Fruit fly (Drosophila melanogaster) whole organism, embryonic: ENCODE data around the gene psh.

Experiments
- CG11093 ChIP-seq: fragments of 200-800 bp; sonication (Bioruptor generic); IDR thresholded peaks from 3 replicates; pipeline ENCODE4 v1.3.6; 2022; ENCODE audit warnings: missing biosample characterization, missing genetic modification characterization
- CG13424 ChIP-seq: fragments of 200-800 bp; sonication (Bioruptor generic); optimal IDR thresholded peaks from 2 replicates; lab custom pipeline; 2019; ENCODE audit warnings: missing biosample characterization, mild to moderate bottlenecking, missing genetic modification characterization, moderate library complexity
- CG14441 ChIP-seq: fragments of 200-800 bp; sonication (Bioruptor generic); IDR thresholded peaks from 2 replicates; pipeline ENCODE4 v1.3.6; 2022; ENCODE audit warnings: missing biosample characterization, missing genetic modification characterization
- CG14667 ChIP-seq: fragments of 200-800 bp; sonication (Bioruptor generic); IDR thresholded peaks from 2 replicates; pipeline ENCODE4 v1.3.6; 2022; ENCODE audit warnings: missing biosample characterization, missing genetic modification characterization
- CG15696 ChIP-seq: fragments of 200-800 bp; sonication (Bioruptor generic); optimal IDR thresholded peaks from 2 replicates; lab custom pipeline; 2019; ENCODE audit warnings: missing biosample characterization, mild to moderate bottlenecking, missing genetic modification characterization, moderate library complexity
- CG17385 ChIP-seq: fragments of 200-800 bp; sonication (Bioruptor generic); optimal IDR thresholded peaks from 3 replicates; lab custom pipeline; 2018; ENCODE audit warnings: missing biosample characterization, mild to moderate bottlenecking, missing genetic modification characterization
- CG18764 ChIP-seq: fragments of 200-800 bp; sonication (Bioruptor generic); optimal IDR thresholded peaks from 3 replicates; lab custom pipeline; 2016; ENCODE audit warnings: missing biosample characterization, missing genetic modification characterization
- CG2120 ChIP-seq: fragments of 200-800 bp; sonication (Bioruptor generic); optimal IDR thresholded peaks from 3 replicates; lab custom pipeline; 2016; ENCODE audit warnings: missing biosample characterization, missing genetic modification characterization
- CG30403 ChIP-seq: fragments of 200-800 bp; sonication (Bioruptor generic); optimal IDR thresholded peaks from 3 replicates; lab custom pipeline; 2016; ENCODE audit warnings: missing biosample characterization, missing genetic modification characterization
- CG3065 ChIP-seq: fragments of 200-800 bp; sonication (Bioruptor generic); optimal IDR thresholded peaks from 2 replicates; lab custom pipeline; 2016; ENCODE audit warnings: missing biosample characterization, missing genetic modification characterization
- CG32532 ChIP-seq: fragments of 200-800 bp; sonication (Bioruptor generic); IDR thresholded peaks from 2 replicates; pipeline ENCODE4 v1.3.6; 2022; ENCODE audit warnings: missing biosample characterization, missing genetic modification characterization
- CG34422 ChIP-seq: fragments of 200-800 bp; sonication (Bioruptor generic); IDR thresholded peaks from 3 replicates; pipeline ENCODE4 v1.3.6; 2022; ENCODE audit warnings: missing biosample characterization, missing genetic modification characterization
- CG3995 ChIP-seq: fragments of 200-800 bp; sonication (Bioruptor generic); optimal IDR thresholded peaks from 3 replicates; lab custom pipeline; 2016; ENCODE audit warnings: missing biosample characterization, missing genetic modification characterization
- CG5180 ChIP-seq: fragments of 200-800 bp; sonication (Bioruptor generic); optimal IDR thresholded peaks from 3 replicates; lab custom pipeline; 2017; ENCODE audit warnings: missing biosample characterization, missing genetic modification characterization, mild to moderate bottlenecking, moderate library complexity, missing genetic modification reagents
- CG6175 ChIP-seq: fragments of 200-800 bp; sonication (Bioruptor generic); IDR thresholded peaks from 3 replicates; pipeline ENCODE4 v1.3.6; 2022; ENCODE audit warnings: missing biosample characterization, missing genetic modification characterization
- CG6791 ChIP-seq: fragments of 200-800 bp; sonication (Bioruptor generic); IDR thresholded peaks from 3 replicates; pipeline ENCODE4 v1.3.6; 2022; ENCODE audit warnings: missing biosample characterization, missing genetic modification characterization; ENCODE audit not compliant: partially characterized antibody
- CG8290 ChIP-seq, 3 experiments: fragments of 200-800 bp; sonication (Bioruptor generic); optimal IDR thresholded peaks; 2 replicates each; lab custom pipeline; 2016 to 2019; ENCODE audit warnings: missing biosample characterization in 3 of 3, missing genetic modification characterization in 3 of 3, mild to moderate bottlenecking in 2 of 3, moderate library complexity in 1 of 3
- CG8478 ChIP-seq: fragments of >200 bp; optimal IDR thresholded peaks from 2 replicates; lab custom pipeline; 2018
- CG9437 ChIP-seq: fragments of 200-800 bp; sonication (Bioruptor generic); optimal IDR thresholded peaks from 2 replicates; lab custom pipeline; 2018; ENCODE audit warnings: missing biosample characterization, mild to moderate bottlenecking, missing genetic modification characterization
- D ChIP-seq, 2 experiments: fragments of 200-800 bp in 1 of 2; fragments of >200 bp in 1 of 2; sonication (Bioruptor generic) in 1 of 2; optimal IDR thresholded peaks; 2 replicates in 1 of 2; 3 replicates in 1 of 2; lab custom pipeline; 2017; ENCODE audit warnings: mild to moderate bottlenecking in 1 of 2, missing biosample characterization in 1 of 2, missing genetic modification characterization in 1 of 2, missing genetic modification reagents in 1 of 2
- Eip74EF ChIP-seq, 2 experiments: fragments of 200-800 bp in 1 of 2; fragments of >200 bp in 1 of 2; sonication (Bioruptor generic) in 1 of 2; optimal IDR thresholded peaks; 2 replicates each; lab custom pipeline; 2017 to 2019; ENCODE audit warnings: missing biosample characterization in 2 of 2, missing genetic modification characterization in 2 of 2, mild to moderate bottlenecking in 1 of 2, moderate library complexity in 1 of 2
- Hey ChIP-seq: fragments of 200-800 bp; sonication (Bioruptor generic); optimal IDR thresholded peaks from 3 replicates; lab custom pipeline; 2018; ENCODE audit warnings: missing biosample characterization, mild to moderate bottlenecking, missing genetic modification characterization
- MBD-R2 ChIP-seq: fragments of 200-800 bp; sonication (Bioruptor generic); IDR thresholded peaks from 2 replicates; pipeline ENCODE4 v1.3.6; 2022; ENCODE audit warnings: missing biosample characterization, missing genetic modification characterization
- Mes4 ChIP-seq: fragments of 200-800 bp; sonication (Bioruptor generic); optimal IDR thresholded peaks from 2 replicates; lab custom pipeline; 2016; ENCODE audit warnings: missing biosample characterization, missing genetic modification characterization
- Nf-YC ChIP-seq: fragments of 200-800 bp; optimal IDR thresholded peaks from 3 replicates; lab custom pipeline; 2019; ENCODE audit warnings: missing biosample characterization, mild to moderate bottlenecking, missing genetic modification characterization, moderate library complexity
- PHDP ChIP-seq: fragments of 200-800 bp; sonication (Bioruptor generic); optimal IDR thresholded peaks from 3 replicates; lab custom pipeline; 2018; ENCODE audit warnings: missing biosample characterization, mild to moderate bottlenecking, missing genetic modification characterization, moderate library complexity
- Poxn ChIP-seq: fragments of 200-800 bp; sonication (Bioruptor generic); IDR thresholded peaks from 2 replicates; pipeline ENCODE4 v1.3.6; 2022; ENCODE audit warnings: missing biosample characterization, missing genetic modification characterization
- Six4 ChIP-seq: fragments of 200-800 bp; sonication (Bioruptor generic); optimal IDR thresholded peaks from 2 replicates; lab custom pipeline; 2016; ENCODE audit warnings: missing biosample characterization, missing genetic modification characterization
- Trl ChIP-seq, 3 experiments: fragments of >200 bp in 2 of 3; fragments of 200-800 bp in 1 of 3; sonication (Bioruptor generic) in 1 of 3; optimal IDR thresholded peaks; 2 replicates in 1 of 3; 3 replicates in 2 of 3; lab custom pipeline; 2016 to 2017; ENCODE audit warnings: missing biosample characterization in 1 of 3, missing genetic modification characterization in 1 of 3
- aop ChIP-seq: fragments of 200-800 bp; sonication (Bioruptor generic); IDR thresholded peaks from 2 replicates; pipeline ENCODE4 v1.3.6; 2022; ENCODE audit warnings: missing biosample characterization, missing genetic modification characterization
- ash1 ChIP-seq: fragments of 200-800 bp; sonication (Bioruptor generic); optimal IDR thresholded peaks from 2 replicates; lab custom pipeline; 2018; ENCODE audit warnings: missing biosample characterization, mild to moderate bottlenecking, missing genetic modification characterization
- cas ChIP-seq: fragments of 200-800 bp; sonication (Bioruptor generic); IDR thresholded peaks from 2 replicates; pipeline ENCODE4 v1.3.6; 2022; ENCODE audit warnings: missing biosample characterization, missing genetic modification characterization
- cg ChIP-seq: fragments of 200-800 bp; sonication (Bioruptor generic); optimal IDR thresholded peaks from 3 replicates; lab custom pipeline; 2019; ENCODE audit warnings: missing biosample characterization, mild to moderate bottlenecking, missing genetic modification characterization, moderate library complexity
- dm ChIP-seq: fragments of 200-800 bp; sonication (Bioruptor generic); optimal IDR thresholded peaks from 3 replicates; lab custom pipeline; 2016; ENCODE audit warnings: missing biosample characterization, missing genetic modification characterization
- exex ChIP-seq: fragments of 200-800 bp; sonication (Bioruptor generic); optimal IDR thresholded peaks from 4 replicates; lab custom pipeline; 2018; ENCODE audit warnings: missing biosample characterization, mild to moderate bottlenecking, missing genetic modification characterization, moderate library complexity
- grau ChIP-seq: fragments of 200-800 bp; optimal IDR thresholded peaks from 3 replicates; lab custom pipeline; 2019; ENCODE audit warnings: missing biosample characterization, mild to moderate bottlenecking, missing genetic modification characterization, moderate library complexity
- gsb-n ChIP-seq: fragments of 200-800 bp; sonication (Bioruptor generic); optimal IDR thresholded peaks from 3 replicates; lab custom pipeline; 2018; ENCODE audit warnings: missing biosample characterization, mild to moderate bottlenecking, missing genetic modification characterization
- ind ChIP-seq: fragments of 200-800 bp; sonication (Bioruptor generic); optimal IDR thresholded peaks from 3 replicates; lab custom pipeline; 2016; ENCODE audit warnings: missing biosample characterization, missing genetic modification characterization
- pum ChIP-seq: fragments of 200-800 bp; sonication (Bioruptor generic); optimal IDR thresholded peaks from 2 replicates; lab custom pipeline; 2016; ENCODE audit warnings: missing biosample characterization, missing genetic modification characterization
- row ChIP-seq: fragments of 200-800 bp; sonication (Bioruptor generic); IDR thresholded peaks from 3 replicates; pipeline ENCODE4 v1.3.6; 2022; ENCODE audit warnings: missing biosample characterization, missing genetic modification characterization
- schlank ChIP-seq: fragments of 200-800 bp; sonication (Bioruptor generic); optimal IDR thresholded peaks from 2 replicates; lab custom pipeline; 2018; ENCODE audit warnings: missing biosample characterization, mild to moderate bottlenecking, missing genetic modification characterization
- slp2 ChIP-seq: fragments of 200-800 bp; sonication (Bioruptor generic); optimal IDR thresholded peaks from 2 replicates; lab custom pipeline; 2016; ENCODE audit warnings: missing biosample characterization, missing genetic modification characterization
- sna ChIP-seq: fragments of 200-800 bp; sonication (Bioruptor generic); IDR thresholded peaks from 2 replicates; pipeline ENCODE4 v1.3.6; 2022; ENCODE audit warnings: missing biosample characterization, missing genetic modification characterization; ENCODE audit not compliant: partially characterized antibody
- tin ChIP-seq: fragments of 200-800 bp; sonication (Bioruptor generic); optimal IDR thresholded peaks from 3 replicates; lab custom pipeline; 2016; ENCODE audit warnings: missing biosample characterization, missing genetic modification characterization
- zen ChIP-seq: fragments of 200-800 bp; sonication (Bioruptor generic); optimal IDR thresholded peaks from 3 replicates; lab custom pipeline; 2018; ENCODE audit warnings: missing biosample characterization, mild to moderate bottlenecking, missing genetic modification characterization, moderate library complexity

The psh gene

dm6 chrX:18515988-18516541 is 29.3 kb upstream of the psh start (continued):
- TF ChIP-seq dm (GFP tag; lab: Kevin White, UChicago) (no peak), ash1 (no peak), CG6791 (GFP tag; lab: Robert Waterston, UW) (no peak), CG17385 (GFP tag; lab: Kevin White, UChicago) (peak; percentile 10), CG14667 (GFP tag; lab: Robert Waterston, UW) (no peak), CG9437 (no peak), CG34422 (0 out of 3 replicates have a peak, but pooled peaks have one; percentile 6), cas (GFP tag; lab: Robert Waterston, UW) (no peak), CG3995 (GFP tag; lab: Kevin White, UChicago) (peak; percentile 74), CG8478 (lab: Kevin White, UChicago) (no peak), zen (tag; lab: Kevin White, UChicago) (no peak), exex (tag; lab: Kevin White, UChicago) (no peak), CG18764 (GFP tag; lab: Kevin White, UChicago) (no peak), CG13424 (tag; lab: Kevin White, UChicago) (peak; percentile 16), Trl (optimal IDR thresholded peaks at IDR 0.05; lab: Kevin White, UChicago) (no peak), Trl (GFP tag; optimal IDR thresholded peaks at IDR 0.05; lab: Kevin White, UChicago) (peak; percentile 8), cg (peak; percentile 90), Nf-YC (tag; lab: Kevin White, UChicago) (peak; percentile 22), schlank (tag; lab: Kevin White, UChicago) (no peak), CG2120 (peak; percentile 52), PHDP (tag; lab: Kevin White, UChicago) (no peak), CG11093 (GFP tag; lab: Robert Waterston, UW) (no peak), gsb-n (tag; lab: Kevin White, UChicago) (peak; percentile 39), pum (GFP tag; lab: Kevin White, UChicago) (no peak), CG30403 (GFP tag; lab: Kevin White, UChicago) (peak; percentile 37), CG8290 (GFP tag; optimal IDR thresholded peaks at IDR 0.05; lab: Kevin White, UChicago) (peak; percentile 4), CG8290 (tag; optimal IDR thresholded peaks at IDR 0.05; lab: Kevin White, UChicago) (peak in 1 of 2 experiments; percentile 66), Six4 (GFP tag; lab: Kevin White, UChicago) (peak; percentile 20), ind (peak; percentile 3), Mes4 (GFP tag; lab: Kevin White, UChicago) (no peak), Eip74EF (GFP tag; optimal IDR thresholded peaks at IDR 0.05; lab: Kevin White, UChicago) (no peak), aop (GFP tag; lab: Robert Waterston, UW) (no peak), CG6175 (GFP tag; lab: Robert Waterston, UW) (peak; percentile 21; the same call in 1 of the 3 replicates), tin (GFP tag; lab: Kevin White, UChicago) (no peak), Hey (tag; lab: Kevin White, UChicago) (no peak), CG15696 (no peak), CG5180 (GFP tag; lab: Kevin White, UChicago) (no peak), CG32532 (GFP tag; lab: Robert Waterston, UW) (peak; percentile 13; the same call in 1 of the 2 replicates), CG14441 (GFP tag; lab: Robert Waterston, UW) (0 out of 2 replicates have a peak, but pooled peaks have one; percentile 27), Poxn (GFP tag; lab: Robert Waterston, UW) (no peak), sna (GFP tag; lab: Robert Waterston, UW) (no peak), slp2 (GFP tag; lab: Kevin White, UChicago) (no peak), grau (tag; lab: Kevin White, UChicago) (peak; percentile 35), CG3065 (GFP tag; lab: Kevin White, UChicago) (no peak), D (optimal IDR thresholded peaks at IDR 0.05; lab: Kevin White, UChicago) (no peak), D (GFP tag; optimal IDR thresholded peaks at IDR 0.05; lab: Kevin White, UChicago) (no peak), MBD-R2 (GFP tag; lab: Robert Waterston, UW) (peak; percentile 24; the same call in 1 of the 2 replicates), row (GFP tag; lab: Robert Waterston, UW) (peak; percentile 89)
